Fruit fly (Drosophila melanogaster) whole organism, embryonic: Measurements from ENCODE around the gene Prim2.

Experiments used
- Bdp1 ChIP-seq: fragments of 200-800 bp; sonication (Bioruptor generic); optimal IDR thresholded peaks from 3 replicates; lab custom pipeline; 2016; ENCODE audit warnings: missing biosample characterization, missing genetic modification characterization
- CG10209 ChIP-seq: fragments of 200-800 bp; sonication (Bioruptor generic); optimal IDR thresholded peaks from 3 replicates; lab custom pipeline; 2017; ENCODE audit warnings: missing biosample characterization, mild to moderate bottlenecking, missing genetic modification characterization, missing genetic modification reagents
- CG11695 ChIP-seq: fragments of 200-800 bp; sonication (Bioruptor generic); IDR thresholded peaks from 3 replicates; pipeline ENCODE4 v1.3.6; 2022; ENCODE audit warnings: missing biosample characterization, missing genetic modification characterization
- CG11696 ChIP-seq: fragments of 200-800 bp; sonication (Bioruptor generic); IDR thresholded peaks from 2 replicates; pipeline ENCODE4 v1.3.6; 2022; ENCODE audit warnings: missing biosample characterization, missing genetic modification characterization
- CG1233 ChIP-seq: fragments of 200-800 bp; sonication (Bioruptor generic); optimal IDR thresholded peaks from 4 replicates; lab custom pipeline; 2018; ENCODE audit warnings: missing biosample characterization, mild to moderate bottlenecking, missing genetic modification characterization
- CG17361 ChIP-seq: fragments of 200-800 bp; sonication (Bioruptor generic); IDR thresholded peaks from 3 replicates; pipeline ENCODE4 v1.3.6; 2022; ENCODE audit warnings: missing biosample characterization, missing genetic modification characterization
- CG18011 ChIP-seq: fragments of 200-800 bp; sonication (Bioruptor generic); optimal IDR thresholded peaks from 2 replicates; lab custom pipeline; 2017; ENCODE audit warnings: missing biosample characterization, missing genetic modification characterization, mild to moderate bottlenecking, moderate library complexity, missing genotype
- CG18262 ChIP-seq: fragments of 200-800 bp; optimal IDR thresholded peaks from 3 replicates; lab custom pipeline; 2019; ENCODE audit warnings: missing biosample characterization, mild to moderate bottlenecking, missing genetic modification characterization, moderate library complexity
- CG31224 ChIP-seq: fragments of 200-800 bp; sonication (Bioruptor generic); IDR thresholded peaks from 2 replicates; pipeline ENCODE4 v1.3.6; 2022; ENCODE audit warnings: missing biosample characterization, missing genetic modification characterization
- CG43689 ChIP-seq: fragments of 200-800 bp; sonication (Bioruptor generic); IDR thresholded peaks from 2 replicates; pipeline ENCODE4 v1.3.6; 2022; ENCODE audit warnings: missing biosample characterization, missing genetic modification characterization
- CG6791 ChIP-seq: fragments of 200-800 bp; sonication (Bioruptor generic); IDR thresholded peaks from 3 replicates; pipeline ENCODE4 v1.3.6; 2022; ENCODE audit warnings: missing biosample characterization, missing genetic modification characterization; ENCODE audit not compliant: partially characterized antibody
- CG6813 ChIP-seq: fragments of 200-800 bp; sonication (Bioruptor generic); optimal IDR thresholded peaks from 2 replicates; lab custom pipeline; 2017; ENCODE audit warnings: missing biosample characterization, missing genetic modification characterization, mild to moderate bottlenecking, moderate library complexity, missing genetic modification reagents
- CG7271 ChIP-seq: fragments of 200-800 bp; sonication (Bioruptor generic); optimal IDR thresholded peaks from 2 replicates; lab custom pipeline; 2018; ENCODE audit warnings: missing biosample characterization, mild to moderate bottlenecking, missing genetic modification characterization, moderate library complexity
- CG7928 ChIP-seq: fragments of 200-800 bp; sonication (Bioruptor generic); optimal IDR thresholded peaks from 2 replicates; lab custom pipeline; 2017; ENCODE audit warnings: missing biosample characterization, mild to moderate bottlenecking, missing genetic modification characterization
- CG9727 ChIP-seq: fragments of 200-800 bp; sonication (Bioruptor generic); optimal IDR thresholded peaks from 3 replicates; lab custom pipeline; 2017; ENCODE audit warnings: missing biosample characterization, mild to moderate bottlenecking, missing genetic modification characterization
- CHES-1-like ChIP-seq: fragments of 200-800 bp; sonication (Bioruptor generic); optimal IDR thresholded peaks from 2 replicates; lab custom pipeline; 2016; ENCODE audit warnings: missing biosample characterization, missing genetic modification characterization
- CoRest ChIP-seq: fragments of 200-800 bp; sonication (Bioruptor generic); optimal IDR thresholded peaks from 3 replicates; lab custom pipeline; 2018; ENCODE audit warnings: missing biosample characterization, mild to moderate bottlenecking, missing genetic modification characterization, moderate library complexity
- D19A ChIP-seq: fragments of 200-800 bp; optimal IDR thresholded peaks from 3 replicates; lab custom pipeline; 2019; ENCODE audit warnings: missing biosample characterization, mild to moderate bottlenecking, missing genetic modification characterization, moderate library complexity
- Dll ChIP-seq: fragments of 200-800 bp; sonication (Bioruptor generic); IDR thresholded peaks from 4 replicates; pipeline ENCODE4 v1.3.6; 2022; ENCODE audit warnings: missing biosample characterization, missing genetic modification characterization; ENCODE audit not compliant: partially characterized antibody
- E2f2 ChIP-seq: fragments of 200-800 bp; sonication (Bioruptor generic); IDR thresholded peaks from 2 replicates; pipeline ENCODE4 v1.3.6; 2022; ENCODE audit warnings: missing biosample characterization, missing genetic modification characterization
- HLH3B ChIP-seq: fragments of 200-800 bp; sonication (Bioruptor generic); IDR thresholded peaks from 2 replicates; pipeline ENCODE4 v1.3.6; 2022; ENCODE audit warnings: missing biosample characterization, missing genetic modification characterization
- HmgD ChIP-seq: fragments of 200-800 bp; sonication (Bioruptor generic); optimal IDR thresholded peaks from 3 replicates; lab custom pipeline; 2016; ENCODE audit warnings: missing biosample characterization, missing genetic modification characterization
- Max ChIP-seq: fragments of 200-800 bp; sonication (Bioruptor generic); optimal IDR thresholded peaks from 2 replicates; lab custom pipeline; 2016; ENCODE audit warnings: missing biosample characterization, mild to moderate bottlenecking, missing genetic modification characterization
- NC2α ChIP-seq: fragments of 200-800 bp; sonication (Bioruptor generic); optimal IDR thresholded peaks from 2 replicates; lab custom pipeline; 2016; ENCODE audit warnings: missing biosample characterization, missing genetic modification characterization
- Side ChIP-seq: fragments of 200-800 bp; sonication (Bioruptor generic); optimal IDR thresholded peaks from 2 replicates; lab custom pipeline; 2016; ENCODE audit warnings: missing biosample characterization, missing genetic modification characterization
- Stat92E ChIP-seq, 3 experiments: fragments of >200 bp in 2 of 3; fragments of 200-800 bp in 1 of 3; sonication (Bioruptor generic) in 1 of 3; optimal IDR thresholded peaks; 2 replicates each; lab custom pipeline; 2017 to 2019; ENCODE audit warnings: missing biosample characterization in 3 of 3, missing genetic modification characterization in 3 of 3, mild to moderate bottlenecking in 1 of 3, moderate library complexity in 1 of 3
- Taf1 ChIP-seq: fragments of 200-800 bp; sonication (Bioruptor generic); IDR thresholded peaks from 2 replicates; pipeline ENCODE4 v1.3.6; 2022; ENCODE audit warnings: missing biosample characterization, missing genetic modification characterization
- bsh ChIP-seq, 2 experiments: fragments of 200-800 bp; sonication (Bioruptor generic); optimal IDR thresholded peaks; 2 replicates each; lab custom pipeline; 2017 to 2018; ENCODE audit warnings: mild to moderate bottlenecking in 2 of 2, missing biosample characterization in 2 of 2, missing genetic modification characterization in 2 of 2, moderate library complexity in 1 of 2
- cad ChIP-seq: fragments of >200 bp; optimal IDR thresholded peaks from 2 replicates; lab custom pipeline; 2017; ENCODE audit warnings: missing biosample characterization, missing genetic modification characterization
- dmrt99B ChIP-seq: fragments of 200-800 bp; sonication (Bioruptor generic); optimal IDR thresholded peaks from 2 replicates; lab custom pipeline; 2018; ENCODE audit warnings: missing biosample characterization, mild to moderate bottlenecking, missing genetic modification characterization, moderate library complexity
- dpn ChIP-seq, 2 experiments: fragments of 200-800 bp; sonication (Bioruptor generic); optimal IDR thresholded peaks; 3 replicates each; lab custom pipeline; 2016; ENCODE audit warnings: missing biosample characterization in 2 of 2, missing genetic modification characterization in 2 of 2
- esg ChIP-seq: fragments of 200-800 bp; sonication (Bioruptor generic); conservative IDR thresholded peaks from 2 replicates; pipeline ENCODE4 v1.3.6; 2022; ENCODE audit warnings: missing biosample characterization, missing genetic modification characterization
- fd102C ChIP-seq: fragments of 200-800 bp; sonication (Bioruptor generic); optimal IDR thresholded peaks from 2 replicates; lab custom pipeline; 2018; ENCODE audit warnings: missing biosample characterization, mild to moderate bottlenecking, missing genetic modification characterization, moderate library complexity
- gfzf ChIP-seq: fragments of 200-800 bp; sonication (Bioruptor generic); optimal IDR thresholded peaks from 2 replicates; lab custom pipeline; 2016; ENCODE audit warnings: missing biosample characterization, mild to moderate bottlenecking, missing genetic modification characterization, moderate library complexity
- kni ChIP-seq: fragments of 200-800 bp; sonication (Bioruptor generic); optimal IDR thresholded peaks from 3 replicates; lab custom pipeline; 2017; ENCODE audit warnings: mild to moderate bottlenecking, missing biosample characterization, missing genetic modification reagents, missing genetic modification characterization
- lbe ChIP-seq: fragments of 200-800 bp; sonication (Bioruptor generic); optimal IDR thresholded peaks from 2 replicates; lab custom pipeline; 2016; ENCODE audit warnings: missing biosample characterization, mild to moderate bottlenecking, missing genetic modification characterization
- lola ChIP-seq, 3 experiments: fragments of >200 bp in 2 of 3; fragments of 200-800 bp in 1 of 3; sonication (Bioruptor generic) in 1 of 3; optimal IDR thresholded peaks; 2 replicates each; lab custom pipeline; 2017 to 2019; ENCODE audit warnings: missing biosample characterization in 3 of 3, missing genetic modification characterization in 3 of 3, mild to moderate bottlenecking in 1 of 3, moderate library complexity in 1 of 3
- maf-S ChIP-seq: fragments of 200-800 bp; sonication (Bioruptor generic); optimal IDR thresholded peaks from 2 replicates; lab custom pipeline; 2016; ENCODE audit warnings: missing biosample characterization, missing genetic modification characterization
- mam ChIP-seq: fragments of 200-800 bp; sonication (Bioruptor generic); optimal IDR thresholded peaks from 3 replicates; lab custom pipeline; 2016; ENCODE audit warnings: missing biosample characterization, missing genetic modification characterization
- oc ChIP-seq: fragments of 200-800 bp; sonication (Bioruptor generic); optimal IDR thresholded peaks from 2 replicates; lab custom pipeline; 2018; ENCODE audit warnings: missing biosample characterization, mild to moderate bottlenecking, missing genetic modification characterization, moderate library complexity
- onecut ChIP-seq: fragments of 200-800 bp; sonication (Bioruptor generic); IDR thresholded peaks from 2 replicates; pipeline ENCODE4 v1.3.6; 2022; ENCODE audit warnings: missing biosample characterization, missing genetic modification characterization
- pros ChIP-seq: fragments of 200-800 bp; sonication (Bioruptor generic); optimal IDR thresholded peaks from 3 replicates; lab custom pipeline; 2019; ENCODE audit warnings: missing biosample characterization, mild to moderate bottlenecking, missing genetic modification characterization, moderate library complexity
- sens ChIP-seq: fragments of 200-800 bp; sonication (Bioruptor generic); peaks from one replicate; lab custom pipeline; 2016; ENCODE audit warnings: missing biosample characterization, missing genetic modification characterization
- shn ChIP-seq: fragments of 200-800 bp; sonication (Bioruptor generic); optimal IDR thresholded peaks from 3 replicates; lab custom pipeline; 2016; ENCODE audit warnings: missing biosample characterization, missing genetic modification characterization
- sob ChIP-seq: fragments of 200-800 bp; sonication (Bioruptor generic); IDR thresholded peaks from 2 replicates; pipeline ENCODE4 v1.3.6; 2022; ENCODE audit warnings: missing biosample characterization, missing genetic modification characterization
- stc ChIP-seq: fragments of 200-800 bp; sonication (Bioruptor generic); IDR thresholded peaks from 2 replicates; pipeline ENCODE4 v1.3.6; 2022; ENCODE audit warnings: missing biosample characterization, missing genetic modification characterization
- twi ChIP-seq: fragments of 200-800 bp; optimal IDR thresholded peaks from 2 replicates; lab custom pipeline; 2019; ENCODE audit warnings: missing biosample characterization, mild to moderate bottlenecking, missing genetic modification characterization, moderate library complexity
- wor ChIP-seq: fragments of 200-800 bp; sonication (Bioruptor generic); IDR thresholded peaks from 2 replicates; pipeline ENCODE4 v1.3.6; 2022; ENCODE audit warnings: missing biosample characterization, missing genetic modification characterization

Gene Prim2

DNA sequence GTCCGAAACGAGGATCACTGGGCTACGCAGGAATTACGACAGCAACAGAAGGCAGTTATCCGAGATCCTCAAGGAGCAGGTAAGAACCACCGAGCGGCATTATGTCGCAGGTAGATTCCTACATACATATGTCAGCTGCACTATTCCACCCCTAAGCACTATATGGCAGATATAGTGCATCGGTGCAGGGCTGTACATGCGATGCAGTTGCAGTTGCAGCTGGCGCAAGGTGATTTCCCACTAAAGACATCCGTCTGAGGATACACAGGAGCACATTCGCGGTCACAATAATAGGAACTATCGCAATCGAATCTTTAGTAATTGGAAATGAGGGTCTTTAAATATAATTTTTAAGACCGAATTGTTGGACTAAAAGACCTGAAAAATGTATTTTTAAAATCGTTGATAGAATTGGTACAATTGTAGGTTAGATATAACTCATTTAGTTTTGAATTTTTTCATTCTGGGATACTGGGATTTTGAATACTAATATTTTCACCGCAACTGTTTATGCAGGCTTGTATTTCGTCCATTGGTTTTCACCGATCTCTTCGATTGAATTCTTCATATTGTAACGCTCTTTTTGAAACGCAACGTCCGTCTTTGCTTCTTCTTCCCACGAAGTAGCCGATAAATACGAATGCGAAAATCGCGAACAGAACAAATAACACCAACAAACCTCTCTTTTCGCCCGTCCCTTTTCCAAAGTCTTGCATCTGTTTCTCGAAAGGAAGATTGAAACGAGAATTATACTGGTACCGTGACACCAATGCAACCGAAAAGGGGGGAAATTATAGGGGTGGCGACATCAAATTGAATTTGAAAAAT lies 41.5 kb upstream of the Prim2 start (continued):
- TF ChIP-seq oc (tag; lab: Kevin White, UChicago) (no peak), Dll (GFP tag; lab: Robert Waterston, UW) (no peak), maf-S (no peak), CG6813 (GFP tag; lab: Kevin White, UChicago) (peak; percentile 15), CHES-1-like (GFP tag; lab: Kevin White, UChicago) (peak; percentile 12), onecut (GFP tag; lab: Robert Waterston, UW) (no peak), CG18011 (no peak), CG7271 (tag; lab: Kevin White, UChicago) (peak; percentile 80), bsh (GFP tag; optimal IDR thresholded peaks at IDR 0.05; lab: Kevin White, UChicago) (peak in 1 of 2 experiments; percentile 2), sens (GFP tag; lab: Kevin White, UChicago) (peak; percentile 89), esg (0 out of 2 replicates have a peak, but pooled peaks have one; percentile 10), CG17361 (GFP tag; lab: Robert Waterston, UW) (peak; percentile 28; the same call in 1 of the 3 replicates), Bdp1 (GFP tag; lab: Kevin White, UChicago) (no peak), dpn (GFP tag; optimal IDR thresholded peaks at IDR 0.05; lab: Kevin White, UChicago) (peak in 1 of 2 experiments; percentile 5), CG1233 (peak; percentile 7), CG11696 (GFP tag; lab: Robert Waterston, UW) (peak; percentile 96), D19A (tag; lab: Kevin White, UChicago) (peak; percentile 9), dmrt99B (tag; lab: Kevin White, UChicago) (no peak), pros (GFP tag; lab: Kevin White, UChicago) (peak; percentile 91), HLH3B (GFP tag; lab: Robert Waterston, UW) (no peak), shn (GFP tag; lab: Kevin White, UChicago) (no peak), CG11695 (0 out of 3 replicates have a peak, but pooled peaks have one; percentile 27), lola (GFP tag; optimal IDR thresholded peaks at IDR 0.05; lab: Kevin White, UChicago) (peak in 1 of 3 experiments; percentile 83), NC2α (GFP tag; lab: Kevin White, UChicago) (no peak), CG10209 (GFP tag; lab: Kevin White, UChicago) (peak; percentile 40), Taf1 (no peak), E2f2 (GFP tag; lab: Robert Waterston, UW) (no peak), CG9727 (GFP tag; lab: Kevin White, UChicago) (peak; percentile 81), Side (no peak), CG18262 (tag; lab: Kevin White, UChicago) (peak; percentile 72), CG6791 (GFP tag; lab: Robert Waterston, UW) (0 out of 3 replicates have a peak, but pooled peaks have one; percentile 36), CG31224 (GFP tag; lab: Robert Waterston, UW) (no peak), cad (GFP tag; lab: Kevin White, UChicago) (peak; percentile 64), HmgD (GFP tag; lab: Kevin White, UChicago) (no peak), gfzf (GFP tag; lab: Kevin White, UChicago) (no peak), stc (GFP tag; lab: Robert Waterston, UW) (no peak), CG43689 (no peak), CG7928 (GFP tag; lab: Kevin White, UChicago) (no peak), sob (GFP tag; lab: Robert Waterston, UW) (no peak), Max (GFP tag; lab: Kevin White, UChicago) (no peak), mam (GFP tag; lab: Kevin White, UChicago) (no peak), fd102C (peak; percentile 84), wor (no peak), CoRest (tag; lab: Kevin White, UChicago) (peak; percentile 30), Stat92E (GFP tag; optimal IDR thresholded peaks at IDR 0.05; lab: Kevin White, UChicago) (peak in 1 of 3 experiments; percentile 10), twi (peak; percentile 85), kni (GFP tag; lab: Kevin White, UChicago) (peak; percentile 79), lbe (GFP tag; lab: Kevin White, UChicago) (peak; percentile 54)
